Worm (Caenorhabditis elegans) whole organism, young adult: ENCODE results near the gene C44B11.4.

Experiments used
- B0035.1 ChIP-seq: sonication (generic microtip); optimal IDR thresholded peaks from 2 replicates; lab custom pipeline; 2016; ENCODE audit warnings: missing genetic modification characterization, mild to moderate bottlenecking, missing compliant biosample characterization, missing genotype, missing genetic modification reagents
- B0261.1 ChIP-seq: sonication (generic microtip); optimal IDR thresholded peaks from 2 replicates; lab custom pipeline; 2016; ENCODE audit warnings: mild to moderate bottlenecking, missing genetic modification characterization, moderate library complexity, missing compliant biosample characterization
- B0336.3 ChIP-seq: fragments of 200-800 bp; sonication (Bioruptor generic); IDR thresholded peaks from 2 replicates; pipeline ENCODE4 v1.3.6; 2022; ENCODE audit warnings: missing genetic modification characterization, missing compliant biosample characterization
- F55B11.4 ChIP-seq: sonication (generic microtip); optimal IDR thresholded peaks from 2 replicates; lab custom pipeline; 2016; ENCODE audit warnings: missing compliant biosample characterization, missing genetic modification characterization, borderline replicate concordance; ENCODE audit not compliant: insufficient read depth
- F57A8.1 ChIP-seq: fragments of 200-800 bp; sonication (Bioruptor generic); optimal IDR thresholded peaks from 2 replicates; lab custom pipeline; 2018; ENCODE audit warnings: mild to moderate bottlenecking, missing genetic modification characterization, moderate library complexity, missing compliant biosample characterization
- K12H6.12 ChIP-seq: fragments of 200-800 bp; sonication (Bioruptor generic); optimal IDR thresholded peaks from 2 replicates; lab custom pipeline; 2018; ENCODE audit warnings: mild to moderate bottlenecking, missing genetic modification characterization, missing compliant biosample characterization
- Y53F4B.3 ChIP-seq: fragments of 200-800 bp; sonication (Bioruptor generic); IDR thresholded peaks from 2 replicates; pipeline ENCODE4 v1.3.6; 2022; ENCODE audit warnings: missing genetic modification reagents, missing genetic modification characterization, missing compliant biosample characterization
- Y67H2A.10 ChIP-seq: fragments of 200-800 bp; sonication (Bioruptor generic); conservative IDR thresholded peaks from 2 replicates; pipeline ENCODE4 v1.3.6; 2022; ENCODE audit warnings: missing genetic modification reagents, missing genetic modification characterization, missing compliant biosample characterization
- atf-7 ChIP-seq: sonication (generic microtip); optimal IDR thresholded peaks from 2 replicates; lab custom pipeline; 2017; ENCODE audit warnings: mild to moderate bottlenecking, missing genetic modification characterization, missing compliant biosample characterization
- attf-3 ChIP-seq: fragments of 200-800 bp; sonication (Bioruptor generic); conservative IDR thresholded peaks from 2 replicates; pipeline ENCODE4 v1.3.6; 2022; ENCODE audit warnings: missing genetic modification reagents, missing genetic modification characterization, missing compliant biosample characterization
- ccch-3 ChIP-seq: fragments of 200-800 bp; sonication (Bioruptor generic); optimal IDR thresholded peaks from 2 replicates; lab custom pipeline; 2018; ENCODE audit warnings: mild to moderate bottlenecking, missing genetic modification characterization, missing compliant biosample characterization
- ceh-91 ChIP-seq: fragments of 200-800 bp; sonication (Bioruptor generic); IDR thresholded peaks from 2 replicates; pipeline ENCODE4 v1.3.6; 2022; ENCODE audit warnings: missing genetic modification reagents, missing genetic modification characterization, missing compliant biosample characterization
- egl-18 ChIP-seq: fragments of 200-800 bp; sonication (Bioruptor generic); IDR thresholded peaks from 2 replicates; pipeline ENCODE4 v1.3.6; 2022; ENCODE audit warnings: missing genetic modification reagents, missing genetic modification characterization, missing compliant biosample characterization
- him-1 ChIP-seq: sonication (generic microtip); optimal IDR thresholded peaks from 2 replicates; lab custom pipeline; 2016; ENCODE audit warnings: missing genotype, missing genetic modification reagents, missing genetic modification characterization, missing compliant biosample characterization
- hmg-1.2 ChIP-seq: fragments of 200-800 bp; sonication (Bioruptor generic); IDR thresholded peaks from 2 replicates; pipeline ENCODE4 v1.3.6; 2022; ENCODE audit warnings: missing genetic modification reagents, missing genetic modification characterization, missing compliant biosample characterization
- hrde-1 ChIP-seq: sonication (generic microtip); optimal IDR thresholded peaks from 2 replicates; lab custom pipeline; 2016; ENCODE audit warnings: missing genetic modification characterization, mild to moderate bottlenecking, missing compliant biosample characterization, moderate library complexity, missing genotype, missing genetic modification reagents, borderline replicate concordance
- let-607 ChIP-seq, 2 experiments: fragments of 200-800 bp in 1 of 2; sonication (Bioruptor generic) in 1 of 2; sonication (generic microtip) in 1 of 2; optimal IDR thresholded peaks; 2 replicates each; lab custom pipeline; 2016 to 2018; ENCODE audit warnings: mild to moderate bottlenecking in 2 of 2, missing compliant biosample characterization in 2 of 2, missing genetic modification characterization in 2 of 2, moderate library complexity in 2 of 2, missing genotype in 1 of 2
- madf-10 ChIP-seq: sonication (generic microtip); optimal IDR thresholded peaks from 2 replicates; lab custom pipeline; 2016; ENCODE audit warnings: mild to moderate bottlenecking, missing genetic modification characterization, missing compliant biosample characterization
- madf-3 ChIP-seq: fragments of 200-800 bp; sonication (Bioruptor generic); IDR thresholded peaks from 2 replicates; pipeline ENCODE4 v1.3.6; 2022; ENCODE audit warnings: missing genetic modification reagents, missing genetic modification characterization, missing compliant biosample characterization
- nhr-179 ChIP-seq: sonication (generic microtip); optimal IDR thresholded peaks from 2 replicates; lab custom pipeline; 2016; ENCODE audit warnings: mild to moderate bottlenecking, missing genetic modification characterization, missing compliant biosample characterization
- nhr-90 ChIP-seq: sonication (generic microtip); optimal IDR thresholded peaks from 2 replicates; lab custom pipeline; 2016; ENCODE audit warnings: missing genotype, mild to moderate bottlenecking, missing genetic modification characterization, missing compliant biosample characterization
- pha-4 ChIP-seq: fragments of 150-350 bp; sonication (generic microtip); optimal IDR thresholded peaks from 2 replicates; lab custom pipeline; 2014; ENCODE audit warnings: missing biosample characterization, missing genetic modification reagents, missing genetic modification characterization
- rpc-1 ChIP-seq, 2 experiments: fragments of 150-350 bp in 1 of 2; sonication (generic microtip) in 1 of 2; optimal IDR thresholded peaks; 2 replicates each; lab custom pipeline; 2014 to 2018; ENCODE audit warnings: missing biosample characterization in 1 of 2, missing genetic modification characterization in 1 of 2, missing genetic modification reagents in 1 of 2, missing genotype in 1 of 2
- snpc-4 ChIP-seq, 5 experiments: fragments of 150-350 bp in 1 of 5; sonication (generic microtip) in 4 of 5; optimal IDR thresholded peaks; 2 replicates each; lab custom pipeline; 2014 to 2018; ENCODE audit warnings: missing genetic modification characterization in 5 of 5, missing biosample characterization in 3 of 5, antibody characterized with exemption in 2 of 5, mild to moderate bottlenecking in 2 of 5, missing compliant biosample characterization in 2 of 5, missing genotype in 2 of 5, moderate library complexity in 2 of 5, missing genetic modification reagents in 1 of 5
- sptf-2 ChIP-seq: fragments of 200-800 bp; sonication (Bioruptor generic); optimal IDR thresholded peaks from 2 replicates; lab custom pipeline; 2018; ENCODE audit warnings: mild to moderate bottlenecking, missing genetic modification characterization, missing compliant biosample characterization
- tbp1 ChIP-seq: fragments of 200-800 bp; sonication (Bioruptor generic); optimal IDR thresholded peaks from 2 replicates; lab custom pipeline; 2018; ENCODE audit warnings: mild to moderate bottlenecking, missing genetic modification characterization, missing compliant biosample characterization
- unc-130 ChIP-seq: sonication (generic microtip); optimal IDR thresholded peaks from 2 replicates; lab custom pipeline; 2016; ENCODE audit warnings: missing genetic modification reagents, missing genetic modification characterization, missing compliant biosample characterization
- xnd-1 ChIP-seq: sonication (generic microtip); optimal IDR thresholded peaks from 2 replicates; lab custom pipeline; 2016; ENCODE audit warnings: missing genotype, missing genetic modification reagents, missing genetic modification characterization, missing compliant biosample characterization
- zfh-2 ChIP-seq: fragments of 200-800 bp; sonication (Bioruptor generic); conservative IDR thresholded peaks from 2 replicates; pipeline ENCODE4 v1.3.6; 2022; ENCODE audit warnings: missing genetic modification reagents, missing genetic modification characterization, missing compliant biosample characterization
- ztf-22 ChIP-seq: fragments of 200-800 bp; sonication (Bioruptor generic); optimal IDR thresholded peaks from 2 replicates; lab custom pipeline; 2018; ENCODE audit warnings: mild to moderate bottlenecking, missing genetic modification characterization, moderate library complexity, missing compliant biosample characterization

The C44B11.4 gene

DNA sequence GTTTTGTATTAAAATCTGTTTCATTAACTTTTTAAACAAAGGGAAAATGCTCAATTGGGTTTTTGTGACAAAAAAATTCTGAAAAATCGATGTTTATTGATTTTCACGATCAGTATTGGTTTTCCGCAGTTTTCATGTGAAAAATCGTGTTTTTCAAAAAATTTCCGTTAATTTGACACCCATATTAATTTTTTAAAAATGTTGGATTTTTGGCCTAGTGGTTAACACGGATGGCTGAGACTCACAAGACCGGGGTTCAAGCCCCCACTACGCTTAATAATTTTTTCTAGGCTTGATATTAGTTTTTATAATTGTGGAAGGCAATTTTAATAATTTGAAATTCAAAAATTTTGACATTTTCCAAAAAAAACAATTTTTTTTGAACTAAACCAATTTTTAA lies 47.1 kb upstream of the C44B11.4 start:
- peak; percentile 78 for TF ChIP-seq tbp1 (GFP tag; lab: Kevin White, UChicago)
- TF ChIP-seq rpc-1 (optimal IDR thresholded peaks at IDR 0.05; lab: Kevin White, UChicago) = peak; percentile 25
- TF ChIP-seq rpc-1 (tag; optimal IDR thresholded peaks at IDR 0.05; lab: Kevin White, UChicago) = peak; percentile 58
- peak; percentile 46 for TF ChIP-seq B0261.1 (tag; lab: Kevin White, UChicago)
- no peak for TF ChIP-seq let-607 (tag; optimal IDR thresholded peaks at IDR 0.05; lab: Kevin White, UChicago)

DNA sequence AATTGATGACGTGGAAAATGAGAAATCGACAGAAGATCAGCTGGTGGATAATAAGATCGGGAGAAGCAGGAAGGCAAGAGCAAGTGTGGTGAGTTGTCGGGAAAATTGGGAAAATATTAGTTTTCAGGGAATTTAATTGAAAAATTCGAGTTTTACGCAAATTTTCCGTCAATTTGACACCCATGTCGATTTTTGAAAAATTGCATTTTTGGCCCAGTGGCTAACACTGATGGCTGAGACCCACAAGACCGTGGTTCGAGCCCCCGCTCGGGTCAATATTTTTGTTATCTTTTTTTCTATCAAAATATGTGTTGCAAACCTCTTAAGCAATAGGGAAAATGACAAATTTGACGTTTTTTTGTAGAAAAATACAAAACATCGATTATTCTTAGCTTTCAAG lies 45.0 kb upstream of the C44B11.4 start:
- no peak for TF ChIP-seq F55B11.4
- TF ChIP-seq rpc-1 (optimal IDR thresholded peaks at IDR 0.05; lab: Kevin White, UChicago) = peak; percentile 36
- TF ChIP-seq rpc-1 (tag; optimal IDR thresholded peaks at IDR 0.05; lab: Kevin White, UChicago) = peak; percentile 66
- peak; percentile 80 for TF ChIP-seq tbp1 (GFP tag; lab: Kevin White, UChicago)
- no peak for TF ChIP-seq Y53F4B.3 (GFP tag; lab: Robert Waterston, UW)
- no peak for TF ChIP-seq F57A8.1 (GFP tag; lab: Kevin White, UChicago)
- TF ChIP-seq B0336.3 (GFP tag; lab: Robert Waterston, UW) = no peak
- peak; percentile 54 for TF ChIP-seq B0261.1 (tag; lab: Kevin White, UChicago)

DNA sequence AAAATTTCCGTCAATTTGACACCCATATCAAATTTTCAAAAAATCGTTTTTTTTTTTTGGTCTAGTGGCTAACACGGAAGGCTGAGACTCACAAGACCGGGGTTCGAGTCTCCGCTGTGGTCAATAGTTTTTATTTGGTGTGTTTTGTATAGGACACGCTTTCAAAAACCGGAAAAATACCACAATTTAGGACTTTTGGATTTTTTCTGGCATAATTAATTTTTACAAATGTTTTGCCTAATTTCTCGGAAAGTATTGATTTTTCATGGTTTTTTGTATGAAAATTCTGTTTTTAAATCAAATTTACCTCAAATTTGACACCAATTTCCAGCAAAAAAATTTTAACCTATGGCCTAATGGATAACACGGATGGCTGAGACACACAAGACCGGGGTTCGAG lies 42.4 kb upstream of the C44B11.4 start, which contains the start of gene mks-1:
mks-1 (plus strand) TSS at position 301 of the 400 bp plus-strand sequence.
- TF ChIP-seq tbp1 (GFP tag; lab: Kevin White, UChicago) (peak; percentile 71), nhr-90 (no peak), madf-10 (tag; lab: Kevin White, UChicago) (no peak), B0035.1 (tag; lab: Kevin White, UChicago) (no peak), egl-18 (no peak), him-1 (tag; lab: Kevin White, UChicago) (peak; percentile 15), K12H6.12 (no peak), nhr-179 (no peak), Y67H2A.10 (GFP tag; lab: Robert Waterston, UW) (no peak)
- TF ChIP-seq, all 124 proteins: peak for 2

DNA sequence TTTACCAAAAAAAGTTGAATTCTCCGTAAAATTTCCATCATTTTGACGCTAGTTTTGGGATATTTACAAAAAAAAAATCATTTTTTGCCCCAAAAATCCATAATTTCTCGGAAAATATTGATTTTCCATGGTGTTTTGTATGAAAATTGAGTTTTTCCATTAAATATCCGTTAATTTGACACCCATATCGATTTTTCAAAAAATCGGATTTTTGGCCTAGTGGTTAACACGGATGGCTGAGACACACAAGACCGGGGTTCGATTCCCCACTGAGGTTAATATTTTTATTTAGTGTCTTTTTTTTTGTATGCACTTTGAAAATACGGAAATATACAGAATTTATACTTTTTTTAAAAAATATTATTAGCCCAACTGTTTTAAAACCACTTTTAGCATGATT lies 41.7 kb upstream of the C44B11.4 start:
- TF ChIP-seq rpc-1 (optimal IDR thresholded peaks at IDR 0.05; lab: Kevin White, UChicago) = no peak
- TF ChIP-seq rpc-1 (tag; optimal IDR thresholded peaks at IDR 0.05; lab: Kevin White, UChicago) = peak; percentile 64
- TF ChIP-seq ceh-91 = no peak
- no peak for TF ChIP-seq unc-130
- TF ChIP-seq hmg-1.2 (GFP tag; lab: Robert Waterston, UW) = 0 out of 2 replicates have a peak, but pooled peaks have one; percentile 20
- TF ChIP-seq B0261.1 (tag; lab: Kevin White, UChicago) = peak; percentile 50
- TF ChIP-seq tbp1 (GFP tag; lab: Kevin White, UChicago) = peak; percentile 76
- TF ChIP-seq, all 124 proteins: peak for 4

DNA sequence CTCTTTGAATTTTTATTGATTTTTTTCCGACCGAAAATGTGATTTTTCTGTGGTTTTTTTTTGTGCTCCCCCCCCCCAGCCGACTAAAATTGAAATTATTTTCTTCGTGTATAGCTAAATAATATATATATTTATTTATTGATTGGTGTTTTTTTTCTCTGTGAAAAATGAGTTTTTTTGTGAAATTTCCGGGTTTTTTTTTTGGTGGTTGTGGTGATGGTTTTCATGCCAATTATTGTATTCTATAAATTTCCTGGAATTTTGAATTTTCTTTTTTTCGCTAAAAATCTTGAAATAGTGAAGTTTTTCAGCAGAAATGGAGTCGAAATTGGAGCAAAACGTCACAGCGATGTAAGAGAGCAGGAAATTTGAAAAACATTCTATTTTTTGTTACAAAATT lies 39.8 kb upstream of the C44B11.4 start, which contains the start of gene lmtr-5:
lmtr-5 (plus strand) TSS at position 301 of the 400 bp plus-strand sequence.
- TF ChIP-seq hrde-1 (tag; lab: Kevin White, UChicago) = no peak
- no peak for TF ChIP-seq madf-3 (GFP tag; lab: Robert Waterston, UW)
- no peak for TF ChIP-seq atf-7
- TF ChIP-seq snpc-4 (GFP tag; optimal IDR thresholded peaks at IDR 0.05; lab: Kevin White, UChicago) = no peak
- no peak for TF ChIP-seq snpc-4 (tag; optimal IDR thresholded peaks at IDR 0.05; lab: Kevin White, UChicago)
- TF ChIP-seq zfh-2 (GFP tag; lab: Robert Waterston, UW) = no peak
- no peak for TF ChIP-seq ztf-22 (GFP tag; lab: Kevin White, UChicago)
- no peak for TF ChIP-seq pha-4 (tag; lab: Kevin White, UChicago)
- TF ChIP-seq sptf-2 (GFP tag; lab: Kevin White, UChicago) = no peak
- no peak for TF ChIP-seq ccch-3 (GFP tag; lab: Kevin White, UChicago)
- TF ChIP-seq attf-3 (GFP tag; lab: Robert Waterston, UW) = no peak
- no peak for TF ChIP-seq xnd-1 (tag; lab: Kevin White, UChicago)
